Fruit fly (Drosophila melanogaster): ENCODE results near the gene OtopLa.
A peak's percentile ranks its signal among the peaks of the same experiment; 100 is the strongest.

The OtopLa gene

dm6 chrX:5671537-5672029 lies 23.3 kb upstream of the OtopLa start, which contains the start of gene Rab18 (continued):
- TF ChIP-seq Vsx1 (GFP tag; optimal IDR thresholded peaks at IDR 0.05) (no peak), Hr39 (optimal IDR thresholded peaks at IDR 0.05) (no peak), CG16815 (GFP tag; optimal IDR thresholded peaks at IDR 0.05) (no peak), CG8290 (GFP tag; optimal IDR thresholded peaks at IDR 0.05) (no peak), CG8290 (tag; optimal IDR thresholded peaks at IDR 0.05) (peak in 1 of 2 experiments; percentile 63), CG11093 (GFP tag; IDR thresholded peaks at IDR 0.05) (peak; percentile 14; the same call in 1 of the 3 replicates), salm (tag; optimal IDR thresholded peaks at IDR 0.05) (no peak), lmd (GFP tag; IDR thresholded peaks at IDR 0.05) (peak; percentile 17; the same call in 1 of the 2 replicates), en (GFP tag; optimal IDR thresholded peaks at IDR 0.05) (no peak), CG18476 (GFP tag; optimal IDR thresholded peaks at IDR 0.05) (no peak), MBD-R2 (GFP tag; IDR thresholded peaks at IDR 0.05) (peak; percentile 83), hkb (optimal IDR thresholded peaks at IDR 0.05) (no peak), hkb (GFP tag; IDR thresholded peaks at IDR 0.05) (peak; percentile 29; the same call in 1 of the 2 replicates), CG12155 (GFP tag; optimal IDR thresholded peaks at IDR 0.05) (peak; percentile 34), CG7786 (GFP tag; optimal IDR thresholded peaks at IDR 0.05) (peak; percentile 31), NC2β (GFP tag; optimal IDR thresholded peaks at IDR 0.05) (no peak), sens-2 (GFP tag; IDR thresholded peaks at IDR 0.05) (no peak), Trl (optimal IDR thresholded peaks at IDR 0.05) (no peak), Trl (GFP tag; optimal IDR thresholded peaks at IDR 0.05) (peak; percentile 43), CG6254 (GFP tag; optimal IDR thresholded peaks at IDR 0.05) (no peak), CG43689 (GFP tag; IDR thresholded peaks at IDR 0.05) (no peak), hbn (GFP tag; IDR thresholded peaks at IDR 0.05; ENCODE audit: partially characterized antibody) (no peak), btn (GFP tag; optimal IDR thresholded peaks at IDR 0.05) (no peak), HLH3B (GFP tag; IDR thresholded peaks at IDR 0.05) (no peak), Scr (GFP tag; IDR thresholded peaks at IDR 0.05; ENCODE audit: partially characterized antibody) (peak; percentile 37), ssp (GFP tag; IDR thresholded peaks at IDR 0.05) (peak; percentile 60), HLH4C (GFP tag; IDR thresholded peaks at IDR 0.05; ENCODE audit: partially characterized antibody) (peak; percentile 35; the same call in 1 of the 3 replicates), Dref (GFP tag; IDR thresholded peaks at IDR 0.05) (peak; percentile 60), CG4360 (GFP tag; IDR thresholded peaks at IDR 0.05) (no peak), Lim3 (GFP tag; IDR thresholded peaks at IDR 0.05) (no peak), tll (GFP tag; optimal IDR thresholded peaks at IDR 0.05) (no peak), jumu (GFP tag; optimal IDR thresholded peaks at IDR 0.05) (no peak), Hey (tag; optimal IDR thresholded peaks at IDR 0.05) (no peak), CG3995 (GFP tag; optimal IDR thresholded peaks at IDR 0.05) (peak; percentile 82), CG17359 (tag; optimal IDR thresholded peaks at IDR 0.05) (no peak), pb (GFP tag; optimal IDR thresholded peaks at IDR 0.05) (no peak), repo (GFP tag; optimal IDR thresholded peaks at IDR 0.05) (no peak), schlank (tag; optimal IDR thresholded peaks at IDR 0.05) (no peak), Bgb (GFP tag; IDR thresholded peaks at IDR 0.05; ENCODE audit: partially characterized antibody) (peak; percentile 60; the same call in 1 of the 2 replicates), CG18619 (GFP tag; optimal IDR thresholded peaks at IDR 0.05) (no peak), CG12942 (GFP tag; optimal IDR thresholded peaks at IDR 0.05) (peak; percentile 1), CG15601 (tag; optimal IDR thresholded peaks at IDR 0.05) (no peak), so (GFP tag; IDR thresholded peaks at IDR 0.05) (no peak), CG10267 (tag; optimal IDR thresholded peaks at IDR 0.05) (no peak), Dfd (GFP tag; optimal IDR thresholded peaks at IDR 0.05) (no peak), Ptx1 (GFP tag; IDR thresholded peaks at IDR 0.05) (peak; percentile 57), CG10565 (GFP tag; optimal IDR thresholded peaks at IDR 0.05) (no peak), CG6683 (GFP tag; optimal IDR thresholded peaks at IDR 0.05) (no peak), CG5245 (GFP tag; optimal IDR thresholded peaks at IDR 0.05) (no peak), CG10959 (GFP tag; IDR thresholded peaks at IDR 0.05) (no peak), klu (GFP tag; IDR thresholded peaks at IDR 0.05) (no peak), mld (GFP tag; IDR thresholded peaks at IDR 0.05; ENCODE audit: partially characterized antibody) (no peak), ken (GFP tag; IDR thresholded peaks at IDR 0.05) (peak; percentile 49; the same call in 1 of the 3 replicates)
